Worm (Caenorhabditis elegans) whole organism, late embryonic: ENCODE results near the gene cwf-19L2.

Source experiments
- C08G9.2 ChIP-seq: sonication (generic microtip); optimal IDR thresholded peaks from 2 replicates; lab custom pipeline; 2016; ENCODE audit warnings: mild to moderate bottlenecking, missing genetic modification characterization, moderate library complexity, missing compliant biosample characterization
- C38D4.7 ChIP-seq: fragments of 200-800 bp; sonication (Bioruptor generic); optimal IDR thresholded peaks from 2 replicates; lab custom pipeline; 2018; ENCODE audit warnings: mild to moderate bottlenecking, missing genetic modification characterization, moderate library complexity, missing compliant biosample characterization
- F13H6.1 ChIP-seq: sonication (generic microtip); optimal IDR thresholded peaks from 2 replicates; lab custom pipeline; 2016; ENCODE audit warnings: missing genetic modification characterization, missing compliant biosample characterization
- K02D7.2 ChIP-seq: sonication (generic microtip); optimal IDR thresholded peaks from 2 replicates; lab custom pipeline; 2017; ENCODE audit warnings: mild to moderate bottlenecking, missing genetic modification characterization, missing compliant biosample characterization
- T23F11.4 ChIP-seq: fragments of 200-800 bp; sonication (Bioruptor generic); optimal IDR thresholded peaks from 2 replicates; lab custom pipeline; 2018; ENCODE audit warnings: mild to moderate bottlenecking, missing genetic modification characterization, missing compliant biosample characterization
- Y22D7AL.16 ChIP-seq: sonication (generic microtip); optimal IDR thresholded peaks from 2 replicates; lab custom pipeline; 2016; ENCODE audit warnings: missing genetic modification characterization, missing compliant biosample characterization
- ahr-1 ChIP-seq: sonication (generic microtip); optimal IDR thresholded peaks from 2 replicates; lab custom pipeline; 2016; ENCODE audit warnings: missing genetic modification characterization, missing compliant biosample characterization
- ama-1 ChIP-seq: fragments of 150-350 bp; optimal IDR thresholded peaks from 2 replicates; lab custom pipeline; 2014
- ceh-14 ChIP-seq: sonication (generic microtip); optimal IDR thresholded peaks from 2 replicates; lab custom pipeline; 2016; ENCODE audit warnings: missing genotype, missing genetic modification characterization, missing compliant biosample characterization
- ceh-2 ChIP-seq: sonication (generic microtip); optimal IDR thresholded peaks from 2 replicates; lab custom pipeline; 2016; ENCODE audit warnings: missing genotype, missing genetic modification characterization, missing compliant biosample characterization
- ceh-34 ChIP-seq: sonication (generic microtip); optimal IDR thresholded peaks from 2 replicates; lab custom pipeline; 2016; ENCODE audit warnings: mild to moderate bottlenecking, missing genetic modification characterization, missing compliant biosample characterization
- ceh-45 ChIP-seq: fragments of 200-800 bp; sonication (Bioruptor generic); IDR thresholded peaks from 2 replicates; pipeline ENCODE4 v1.3.6; 2022; ENCODE audit warnings: missing genetic modification reagents, missing genetic modification characterization, missing compliant biosample characterization
- ceh-6 ChIP-seq: fragments of 200-800 bp; sonication (Bioruptor generic); optimal IDR thresholded peaks from 2 replicates; lab custom pipeline; 2018; ENCODE audit warnings: mild to moderate bottlenecking, missing genetic modification characterization, missing compliant biosample characterization
- ceh-9 ChIP-seq: sonication (generic microtip); optimal IDR thresholded peaks from 2 replicates; lab custom pipeline; 2016; ENCODE audit warnings: mild to moderate bottlenecking, missing genetic modification characterization, inconsistent platforms, missing compliant biosample characterization
- che-1 ChIP-seq: sonication (generic microtip); optimal IDR thresholded peaks from 2 replicates; lab custom pipeline; 2016; ENCODE audit warnings: mild to moderate bottlenecking, missing genetic modification characterization, missing compliant biosample characterization
- eyg-1 ChIP-seq: sonication (generic microtip); optimal IDR thresholded peaks from 2 replicates; lab custom pipeline; 2016; ENCODE audit warnings: missing genotype, missing genetic modification characterization, missing compliant biosample characterization
- fax-1 ChIP-seq: sonication (generic microtip); optimal IDR thresholded peaks from 2 replicates; lab custom pipeline; 2016; ENCODE audit warnings: missing genotype, missing genetic modification characterization, missing compliant biosample characterization
- fkh-6 ChIP-seq: sonication (generic microtip); optimal IDR thresholded peaks from 2 replicates; lab custom pipeline; 2016; ENCODE audit warnings: missing genetic modification characterization, missing compliant biosample characterization
- hlh-13 ChIP-seq: fragments of 200-800 bp; sonication (Bioruptor generic); optimal IDR thresholded peaks from 2 replicates; lab custom pipeline; 2018; ENCODE audit warnings: mild to moderate bottlenecking, missing genetic modification characterization, missing compliant biosample characterization
- hlh-15 ChIP-seq: sonication (generic microtip); optimal IDR thresholded peaks from 2 replicates; lab custom pipeline; 2016; ENCODE audit warnings: missing genetic modification characterization, missing compliant biosample characterization
- hlh-8 ChIP-seq: sonication (generic microtip); optimal IDR thresholded peaks from 2 replicates; lab custom pipeline; 2016; ENCODE audit warnings: missing genotype, missing genetic modification characterization, missing compliant biosample characterization
- madf-2 ChIP-seq: sonication (generic microtip); optimal IDR thresholded peaks from 2 replicates; lab custom pipeline; 2017; ENCODE audit warnings: missing genetic modification characterization, missing compliant biosample characterization
- nfya-1 ChIP-seq: sonication (generic microtip); optimal IDR thresholded peaks from 2 replicates; lab custom pipeline; 2017; ENCODE audit warnings: missing genetic modification characterization, mild to moderate bottlenecking, missing compliant biosample characterization, antibody characterized with exemption, moderate library complexity
- nhr-11 ChIP-seq: fragments of 150-350 bp; optimal IDR thresholded peaks from 2 replicates; lab custom pipeline; 2014; ENCODE audit warnings: missing biosample characterization, missing genetic modification characterization
- npax-4 ChIP-seq: sonication (generic microtip); optimal IDR thresholded peaks from 2 replicates; lab custom pipeline; 2016; ENCODE audit warnings: missing genetic modification characterization, missing compliant biosample characterization
- odd-2 ChIP-seq: sonication (generic microtip); optimal IDR thresholded peaks from 2 replicates; lab custom pipeline; 2017; ENCODE audit warnings: antibody characterized with exemption, mild to moderate bottlenecking, missing genetic modification characterization, missing compliant biosample characterization
- pha-2 ChIP-seq: sonication (generic microtip); optimal IDR thresholded peaks from 2 replicates; lab custom pipeline; 2017; ENCODE audit warnings: mild to moderate bottlenecking, missing genetic modification characterization, missing compliant biosample characterization
- tbx-2 ChIP-seq: sonication (generic microtip); optimal IDR thresholded peaks from 2 replicates; lab custom pipeline; 2016; ENCODE audit warnings: missing genetic modification characterization, missing compliant biosample characterization
- unc-3 ChIP-seq, 2 experiments: fragments of 200-800 bp in 1 of 2; sonication (Bioruptor generic) in 1 of 2; sonication (generic microtip) in 1 of 2; conservative IDR thresholded peaks in 1 of 2; optimal IDR thresholded peaks in 1 of 2; 2 replicates each; pipeline versions ENCODE4 v1.3.6 to Lab custom; 2016 to 2022; ENCODE audit warnings: missing compliant biosample characterization in 2 of 2, missing genetic modification characterization in 2 of 2, missing genetic modification reagents in 1 of 2
- unc-42 ChIP-seq: sonication (generic microtip); optimal IDR thresholded peaks from 2 replicates; lab custom pipeline; 2016; ENCODE audit warnings: missing genotype, missing genetic modification characterization, missing compliant biosample characterization
- unc-86 ChIP-seq: sonication (generic microtip); optimal IDR thresholded peaks from 2 replicates; lab custom pipeline; 2016; ENCODE audit warnings: missing genetic modification characterization, missing compliant biosample characterization
- ztf-16 ChIP-seq: sonication (generic microtip); optimal IDR thresholded peaks from 2 replicates; lab custom pipeline; 2017; ENCODE audit warnings: missing genetic modification characterization, missing compliant biosample characterization

The cwf-19L2 gene

DNA sequence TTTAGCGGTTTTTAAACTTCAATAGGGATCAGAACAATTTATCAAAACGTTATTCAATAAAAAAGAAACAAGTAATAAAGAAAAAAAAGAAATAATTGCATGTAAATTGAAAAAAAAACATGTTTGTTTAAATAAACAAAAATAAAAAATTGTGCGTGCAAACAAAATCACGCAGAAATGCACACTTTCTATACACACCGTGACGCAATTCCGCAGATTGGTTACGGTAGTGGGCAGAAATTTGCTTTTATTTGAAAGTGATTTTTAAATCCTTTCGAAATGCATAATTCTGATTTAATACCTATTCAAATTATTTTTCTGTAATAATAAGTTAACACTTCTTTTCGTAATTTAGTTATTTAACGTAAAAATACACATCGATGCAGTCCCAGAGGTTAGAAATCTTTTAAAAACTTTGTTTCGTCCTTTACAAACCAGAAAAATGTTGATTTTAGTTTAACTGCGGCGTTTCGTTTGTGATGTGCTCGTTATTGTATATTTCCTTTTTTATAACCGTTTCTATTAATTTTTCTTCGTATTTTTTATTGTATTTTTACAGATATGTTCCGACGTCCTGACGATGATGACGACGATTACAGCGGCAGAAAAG, at the start of gene cwf-19L2:
TSS of gene cwf-19L2 (plus strand) at position 560 of the 610 bp plus-strand sequence.
- TF ChIP-seq unc-86 (tag; lab: Kevin White, UChicago) (no peak), nhr-11 (tag; lab: Kevin White, UChicago) (no peak), ceh-9 (no peak), ztf-16 (tag; lab: Kevin White, UChicago) (no peak), npax-4 (no peak), fkh-6 (tag; lab: Kevin White, UChicago) (no peak), pha-2 (tag; lab: Kevin White, UChicago) (no peak), ama-1 (no peak), fax-1 (tag; lab: Kevin White, UChicago) (no peak), eyg-1 (tag; lab: Kevin White, UChicago) (no peak), che-1 (tag; lab: Kevin White, UChicago) (no peak), ceh-45 (no peak), hlh-13 (no peak), hlh-8 (no peak), C08G9.2 (tag; lab: Kevin White, UChicago) (no peak), ahr-1 (tag; lab: Kevin White, UChicago) (no peak), ceh-14 (tag; lab: Kevin White, UChicago) (no peak), T23F11.4 (GFP tag; lab: Kevin White, UChicago) (no peak)
- TF ChIP-seq, all 69 proteins: peak for 0

DNA sequence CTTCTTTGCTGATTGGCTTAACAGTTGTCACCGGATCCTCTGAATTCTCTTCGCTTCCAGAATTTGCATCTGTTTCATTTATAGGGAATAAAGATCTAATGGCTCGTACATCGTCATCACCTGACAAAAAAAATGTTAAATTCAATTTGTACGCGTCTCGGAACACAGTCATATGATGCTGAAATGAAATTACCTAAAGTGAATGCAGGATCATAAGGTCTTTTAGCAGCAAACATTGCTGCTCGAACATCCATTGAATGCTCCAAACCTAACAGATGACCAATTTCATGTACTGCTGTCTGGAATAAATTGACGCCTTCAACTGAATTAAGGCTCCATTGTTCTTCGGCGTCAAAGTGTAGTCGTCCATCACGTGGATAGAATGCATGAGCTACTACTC, 47.0 kb upstream of the cwf-19L2 start:
- TF ChIP-seq tbx-2 (tag; lab: Kevin White, UChicago) (no peak), hlh-15 (tag; lab: Kevin White, UChicago) (no peak), ceh-2 (no peak), C38D4.7 (GFP tag; lab: Kevin White, UChicago) (no peak), madf-2 (tag; lab: Kevin White, UChicago) (no peak), odd-2 (tag; lab: Kevin White, UChicago) (no peak), unc-86 (tag; lab: Kevin White, UChicago) (no peak), K02D7.2 (tag; lab: Kevin White, UChicago) (no peak), npax-4 (no peak)

DNA sequence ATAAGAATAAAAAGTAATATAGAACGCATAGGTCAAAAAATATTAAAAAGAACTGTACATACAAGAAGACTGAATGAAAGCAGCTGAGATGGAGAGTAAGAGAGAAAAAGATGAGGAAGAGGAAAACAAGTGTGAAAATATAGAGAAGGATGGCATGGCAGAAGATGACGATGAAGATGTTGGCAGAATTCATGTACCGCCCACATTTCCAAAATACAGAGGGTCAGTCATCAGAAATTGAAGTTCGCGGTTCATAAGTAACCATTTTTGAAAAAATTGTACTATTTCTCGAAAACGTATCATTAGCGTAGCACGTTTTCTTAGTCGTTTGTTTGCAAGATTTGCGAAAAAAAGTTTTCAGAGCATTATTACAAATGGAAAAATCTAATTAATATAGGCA, 45.7 kb upstream of the cwf-19L2 start, which contains the start of gene zmp-6:
TSS of gene zmp-6 (minus strand) at position 101 of the 400 bp plus-strand sequence.
- no peak for TF ChIP-seq hlh-13
- TF ChIP-seq C08G9.2 (tag; lab: Kevin White, UChicago) = no peak
- TF ChIP-seq che-1 (tag; lab: Kevin White, UChicago) = no peak

DNA sequence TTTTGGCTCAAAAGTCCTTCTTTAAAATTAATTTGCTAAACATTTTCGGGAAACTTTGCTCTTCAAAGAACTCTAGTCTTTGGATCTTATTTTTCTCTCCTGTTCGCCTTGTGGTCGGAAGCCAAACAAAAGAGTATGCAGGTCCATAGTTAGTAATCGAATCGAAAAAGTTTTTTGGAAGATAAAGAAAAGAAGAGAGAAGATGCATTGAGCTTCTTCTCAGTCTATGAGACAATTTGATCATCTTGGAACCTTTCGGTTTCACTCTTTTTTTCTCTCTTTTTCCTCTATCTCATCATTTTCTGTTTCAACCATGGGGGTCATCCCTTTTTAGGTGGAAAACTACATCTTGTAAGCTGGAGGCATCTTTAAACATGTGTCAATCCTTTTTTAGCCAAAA, 39.8 kb upstream of the cwf-19L2 start:
- TF ChIP-seq hlh-13 = no peak
- peak; percentile 95 for TF ChIP-seq unc-42 (tag; lab: Kevin White, UChicago)
- no peak for TF ChIP-seq Y22D7AL.16 (tag; lab: Kevin White, UChicago)

DNA sequence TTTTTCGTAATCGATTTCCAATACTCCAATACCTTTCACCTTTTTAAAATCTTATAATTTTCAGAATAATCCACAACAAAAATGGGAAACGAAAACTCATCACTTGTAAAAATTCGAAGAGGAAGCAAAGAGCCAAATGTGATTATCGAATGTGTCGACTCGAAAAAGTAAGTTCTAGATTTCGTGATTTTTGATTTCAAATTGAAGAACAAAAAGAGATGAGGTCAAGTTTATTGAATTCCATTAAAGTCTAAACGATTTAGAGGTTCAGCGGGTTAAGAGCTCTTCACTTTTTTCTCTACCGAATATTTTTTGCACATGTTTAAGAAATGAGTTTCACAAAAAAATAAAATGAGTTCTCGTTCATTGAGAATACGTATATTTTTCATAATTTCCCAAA, 34.5 kb upstream of the cwf-19L2 start, which contains the start of gene B0361.4:
TSS of gene B0361.4 (plus strand) at position 61 of the 400 bp plus-strand sequence.
- TF ChIP-seq nfya-1 (no peak), nhr-11 (tag; lab: Kevin White, UChicago) (no peak), ceh-6 (no peak), F13H6.1 (tag; lab: Kevin White, UChicago) (no peak), unc-3 (GFP tag; conservative IDR thresholded peaks at IDR 0.05; lab: Robert Waterston, UW) (no peak), unc-3 (tag; optimal IDR thresholded peaks at IDR 0.05; lab: Kevin White, UChicago) (no peak), madf-2 (tag; lab: Kevin White, UChicago) (no peak), ceh-34 (tag; lab: Kevin White, UChicago) (no peak)
